Fruit fly (Drosophila melanogaster) whole organism, embryonic: ENCODE measurements around the gene Dap160.

Experiments used
- Aef1 ChIP-seq: fragments of 200-800 bp; sonication (Bioruptor generic); IDR thresholded peaks from 3 replicates; pipeline ENCODE4 v1.3.6; 2022; ENCODE audit warnings: missing biosample characterization, missing genetic modification characterization
- Bgb ChIP-seq: fragments of 200-800 bp; sonication (Bioruptor generic); IDR thresholded peaks from 2 replicates; pipeline ENCODE4 v1.3.6; 2022; ENCODE audit warnings: missing biosample characterization, missing genetic modification characterization; ENCODE audit not compliant: partially characterized antibody
- CG12299 ChIP-seq: fragments of 200-800 bp; sonication (Bioruptor generic); optimal IDR thresholded peaks from 2 replicates; lab custom pipeline; 2018; ENCODE audit warnings: missing biosample characterization, mild to moderate bottlenecking, missing genetic modification characterization
- CG13296 ChIP-seq: fragments of 200-800 bp; sonication (Bioruptor generic); optimal IDR thresholded peaks from 3 replicates; lab custom pipeline; 2018; ENCODE audit warnings: missing biosample characterization, mild to moderate bottlenecking, missing genetic modification characterization
- CG13894 ChIP-seq: fragments of 200-800 bp; sonication (Bioruptor generic); optimal IDR thresholded peaks from 3 replicates; lab custom pipeline; 2018; ENCODE audit warnings: missing biosample characterization, mild to moderate bottlenecking, missing genetic modification characterization, moderate library complexity
- CG14050 ChIP-seq: fragments of 200-800 bp; sonication (Bioruptor generic); IDR thresholded peaks from 3 replicates; pipeline ENCODE4 v1.3.6; 2022; ENCODE audit warnings: missing biosample characterization, missing genetic modification characterization
- CG14441 ChIP-seq: fragments of 200-800 bp; sonication (Bioruptor generic); IDR thresholded peaks from 2 replicates; pipeline ENCODE4 v1.3.6; 2022; ENCODE audit warnings: missing biosample characterization, missing genetic modification characterization
- CG16779 ChIP-seq: fragments of 200-800 bp; sonication (Bioruptor generic); IDR thresholded peaks from 2 replicates; pipeline ENCODE4 v1.3.6; 2022; ENCODE audit warnings: missing biosample characterization, missing genetic modification characterization
- CG16863 ChIP-seq: fragments of 200-800 bp; sonication (Bioruptor generic); optimal IDR thresholded peaks from 3 replicates; lab custom pipeline; 2016; ENCODE audit warnings: missing biosample characterization, missing genetic modification characterization
- CG17612 ChIP-seq: fragments of 200-800 bp; sonication (Bioruptor generic); IDR thresholded peaks from 2 replicates; pipeline ENCODE4 v1.3.6; 2022; ENCODE audit warnings: missing biosample characterization, missing genetic modification characterization
- CG17802 ChIP-seq: fragments of 200-800 bp; sonication (Bioruptor generic); optimal IDR thresholded peaks from 2 replicates; lab custom pipeline; 2018; ENCODE audit warnings: missing biosample characterization, mild to moderate bottlenecking, missing genetic modification characterization, moderate library complexity
- CG2875 ChIP-seq: fragments of 200-800 bp; sonication (Bioruptor generic); optimal IDR thresholded peaks from 2 replicates; lab custom pipeline; 2017; ENCODE audit warnings: missing biosample characterization, mild to moderate bottlenecking, missing genetic modification characterization, missing genetic modification reagents
- CG31388 ChIP-seq: fragments of 200-800 bp; sonication (Bioruptor generic); optimal IDR thresholded peaks from 2 replicates; lab custom pipeline; 2016; ENCODE audit warnings: missing biosample characterization, missing genetic modification characterization
- CG3281 ChIP-seq: fragments of 200-800 bp; sonication (Bioruptor generic); optimal IDR thresholded peaks from 3 replicates; lab custom pipeline; 2017; ENCODE audit warnings: missing biosample characterization, mild to moderate bottlenecking, missing genetic modification characterization
- CG6765 ChIP-seq: fragments of 200-800 bp; sonication (Bioruptor generic); optimal IDR thresholded peaks from 3 replicates; lab custom pipeline; 2017; ENCODE audit warnings: missing biosample characterization, mild to moderate bottlenecking, missing genetic modification characterization
- CG7786 ChIP-seq: fragments of 200-800 bp; sonication (Bioruptor generic); optimal IDR thresholded peaks from 2 replicates; lab custom pipeline; 2016; ENCODE audit warnings: missing biosample characterization, missing genetic modification characterization
- CG8388 ChIP-seq: fragments of 200-800 bp; sonication (Bioruptor generic); optimal IDR thresholded peaks from 2 replicates; lab custom pipeline; 2019; ENCODE audit warnings: missing biosample characterization, mild to moderate bottlenecking, missing genetic modification characterization, moderate library complexity
- CG8944 ChIP-seq: fragments of 200-800 bp; sonication (Bioruptor generic); optimal IDR thresholded peaks from 3 replicates; lab custom pipeline; 2016; ENCODE audit warnings: missing biosample characterization, missing genetic modification characterization
- CHES-1-like ChIP-seq: fragments of 200-800 bp; sonication (Bioruptor generic); optimal IDR thresholded peaks from 2 replicates; lab custom pipeline; 2016; ENCODE audit warnings: missing biosample characterization, missing genetic modification characterization
- Camta ChIP-seq: fragments of 200-800 bp; sonication (Bioruptor generic); optimal IDR thresholded peaks from 2 replicates; lab custom pipeline; 2016; ENCODE audit warnings: missing biosample characterization, missing genetic modification characterization
- D19A ChIP-seq: fragments of 200-800 bp; optimal IDR thresholded peaks from 3 replicates; lab custom pipeline; 2019; ENCODE audit warnings: missing biosample characterization, mild to moderate bottlenecking, missing genetic modification characterization, moderate library complexity
- Dll ChIP-seq: fragments of 200-800 bp; sonication (Bioruptor generic); IDR thresholded peaks from 4 replicates; pipeline ENCODE4 v1.3.6; 2022; ENCODE audit warnings: missing biosample characterization, missing genetic modification characterization; ENCODE audit not compliant: partially characterized antibody
- Dp ChIP-seq: fragments of 200-800 bp; sonication (Bioruptor generic); optimal IDR thresholded peaks from 2 replicates; lab custom pipeline; 2018; ENCODE audit warnings: missing biosample characterization, mild to moderate bottlenecking, missing genetic modification characterization, moderate library complexity
- HLHmδ ChIP-seq: fragments of 200-800 bp; sonication (Bioruptor generic); optimal IDR thresholded peaks from 2 replicates; lab custom pipeline; 2018; ENCODE audit warnings: missing biosample characterization, mild to moderate bottlenecking, missing genetic modification characterization, moderate library complexity
- MESR4 ChIP-seq: fragments of 200-800 bp; sonication (Bioruptor generic); optimal IDR thresholded peaks from 2 replicates; lab custom pipeline; 2018; ENCODE audit warnings: missing biosample characterization, mild to moderate bottlenecking, missing genetic modification characterization, moderate library complexity
- Med ChIP-seq: fragments of 200-800 bp; sonication (Bioruptor generic); peaks from one replicate; lab custom pipeline; 2016; ENCODE audit warnings: missing biosample characterization, missing genetic modification characterization, mild to moderate bottlenecking, inconsistent platforms, moderate library complexity
- NFAT ChIP-seq: fragments of 200-800 bp; sonication (Bioruptor generic); IDR thresholded peaks from 2 replicates; pipeline ENCODE4 v1.3.6; 2022; ENCODE audit warnings: missing biosample characterization, missing genetic modification characterization
- Spps ChIP-seq: fragments of 200-800 bp; sonication (Bioruptor generic); optimal IDR thresholded peaks from 2 replicates; lab custom pipeline; 2018; ENCODE audit warnings: missing biosample characterization, mild to moderate bottlenecking, missing genetic modification characterization
- Trl ChIP-seq, 3 experiments: fragments of >200 bp in 2 of 3; fragments of 200-800 bp in 1 of 3; sonication (Bioruptor generic) in 1 of 3; optimal IDR thresholded peaks; 2 replicates in 1 of 3; 3 replicates in 2 of 3; lab custom pipeline; 2016 to 2017; ENCODE audit warnings: missing biosample characterization in 1 of 3, missing genetic modification characterization in 1 of 3
- YL-1 ChIP-seq: fragments of 200-800 bp; sonication (Bioruptor generic); optimal IDR thresholded peaks from 3 replicates; lab custom pipeline; 2017; ENCODE audit warnings: missing biosample characterization, mild to moderate bottlenecking, missing genetic modification characterization
- amos ChIP-seq: fragments of 200-800 bp; sonication (Bioruptor generic); IDR thresholded peaks from 2 replicates; pipeline ENCODE4 v1.3.6; 2022; ENCODE audit warnings: missing biosample characterization, missing genetic modification characterization; ENCODE audit not compliant: partially characterized antibody
- aop ChIP-seq: fragments of 200-800 bp; sonication (Bioruptor generic); IDR thresholded peaks from 2 replicates; pipeline ENCODE4 v1.3.6; 2022; ENCODE audit warnings: missing biosample characterization, missing genetic modification characterization
- ap ChIP-seq: fragments of 200-800 bp; sonication (Bioruptor generic); IDR thresholded peaks from 2 replicates; pipeline ENCODE4 v1.3.6; 2022; ENCODE audit warnings: missing biosample characterization, missing genetic modification characterization
- crc ChIP-seq: fragments of 200-800 bp; sonication (Bioruptor generic); optimal IDR thresholded peaks from 2 replicates; lab custom pipeline; 2016; ENCODE audit warnings: missing biosample characterization, missing genetic modification characterization
- dati ChIP-seq: fragments of 200-800 bp; sonication (Bioruptor generic); IDR thresholded peaks from 2 replicates; pipeline ENCODE4 v1.3.6; 2022; ENCODE audit warnings: missing biosample characterization, missing genetic modification characterization
- gcm2 ChIP-seq: fragments of 200-800 bp; sonication (Bioruptor generic); optimal IDR thresholded peaks from 2 replicates; lab custom pipeline; 2016; ENCODE audit warnings: missing biosample characterization, missing genetic modification characterization
- jigr1 ChIP-seq: fragments of 200-800 bp; sonication (Bioruptor generic); IDR thresholded peaks from 3 replicates; pipeline ENCODE4 v1.3.6; 2022; ENCODE audit warnings: missing biosample characterization, missing genetic modification characterization
- lmd ChIP-seq: fragments of 200-800 bp; sonication (Bioruptor generic); IDR thresholded peaks from 2 replicates; pipeline ENCODE4 v1.3.6; 2022; ENCODE audit warnings: missing biosample characterization, missing genetic modification characterization
- lola ChIP-seq, 3 experiments: fragments of >200 bp in 2 of 3; fragments of 200-800 bp in 1 of 3; sonication (Bioruptor generic) in 1 of 3; optimal IDR thresholded peaks; 2 replicates each; lab custom pipeline; 2017 to 2019; ENCODE audit warnings: missing biosample characterization in 3 of 3, missing genetic modification characterization in 3 of 3, mild to moderate bottlenecking in 1 of 3, moderate library complexity in 1 of 3
- peb ChIP-seq: fragments of 200-800 bp; sonication (Bioruptor generic); IDR thresholded peaks from 2 replicates; pipeline ENCODE4 v1.3.6; 2022; ENCODE audit warnings: missing biosample characterization, missing genetic modification characterization
- pita ChIP-seq: fragments of 200-800 bp; sonication (Bioruptor generic); optimal IDR thresholded peaks from 2 replicates; lab custom pipeline; 2017; ENCODE audit warnings: missing biosample characterization, mild to moderate bottlenecking, missing genetic modification characterization
- pnt ChIP-seq: fragments of 200-800 bp; sonication (Bioruptor generic); optimal IDR thresholded peaks from 3 replicates; lab custom pipeline; 2016; ENCODE audit warnings: missing biosample characterization, missing genetic modification characterization
- pzg ChIP-seq: fragments of 200-800 bp; sonication (Bioruptor generic); optimal IDR thresholded peaks from 3 replicates; lab custom pipeline; 2018; ENCODE audit warnings: missing biosample characterization, mild to moderate bottlenecking, missing genetic modification characterization, moderate library complexity
- sd ChIP-seq: fragments of 200-800 bp; sonication (Bioruptor generic); optimal IDR thresholded peaks from 3 replicates; lab custom pipeline; 2018; ENCODE audit warnings: missing biosample characterization, mild to moderate bottlenecking, missing genetic modification characterization, moderate library complexity
- sima ChIP-seq: fragments of 200-800 bp; sonication (Bioruptor generic); optimal IDR thresholded peaks from 2 replicates; lab custom pipeline; 2016; ENCODE audit warnings: missing biosample characterization, missing genetic modification characterization
- toy ChIP-seq: fragments of 200-800 bp; sonication (Bioruptor generic); IDR thresholded peaks from 2 replicates; pipeline ENCODE4 v1.3.6; 2022; ENCODE audit warnings: missing biosample characterization, missing genetic modification characterization
- zen2 ChIP-seq: fragments of 200-800 bp; sonication (Bioruptor generic); IDR thresholded peaks from 3 replicates; pipeline ENCODE4 v1.3.6; 2022; ENCODE audit warnings: missing biosample characterization, missing genetic modification characterization; ENCODE audit not compliant: partially characterized antibody

The Dap160 gene

dm6 chr2L:21158554-21158953 lies 16.4 kb upstream of the Dap160 start, which contains the start of the genes Coq3 and Pld3 (continued):
- TF ChIP-seq zen2 (GFP tag; lab: Robert Waterston, UW) = no peak
- peak; percentile 47 for TF ChIP-seq CG31388 (GFP tag; lab: Kevin White, UChicago)
- TF ChIP-seq MESR4 = peak; percentile 16
- TF ChIP-seq pnt (GFP tag; lab: Kevin White, UChicago) = peak; percentile 50
- TF ChIP-seq NFAT (GFP tag; lab: Robert Waterston, UW) = peak; percentile 80
- TF ChIP-seq CG17612 (GFP tag; lab: Robert Waterston, UW) = no peak
- peak; percentile 38 for TF ChIP-seq crc (GFP tag; lab: Kevin White, UChicago)
- TF ChIP-seq lola (GFP tag; optimal IDR thresholded peaks at IDR 0.05; lab: Kevin White, UChicago) = peak in 1 of 3 experiments; percentile 69
- peak; percentile 49 for TF ChIP-seq CG8944 (GFP tag; lab: Kevin White, UChicago)
- peak; percentile 71 for TF ChIP-seq CG2875 (GFP tag; lab: Kevin White, UChicago)
- no peak for TF ChIP-seq amos (GFP tag; lab: Robert Waterston, UW)
- no peak for TF ChIP-seq jigr1 (GFP tag; lab: Robert Waterston, UW)
- no peak for TF ChIP-seq sima
- peak; percentile 68 for TF ChIP-seq CHES-1-like (GFP tag; lab: Kevin White, UChicago)
- TF ChIP-seq CG8388 (GFP tag; lab: Kevin White, UChicago) = peak; percentile 75
- peak; percentile 32 for TF ChIP-seq pzg (GFP tag; lab: Kevin White, UChicago)
- TF ChIP-seq CG7786 (GFP tag; lab: Kevin White, UChicago) = peak; percentile 65
- TF ChIP-seq CG17802 (tag; lab: Kevin White, UChicago) = peak; percentile 31
- TF ChIP-seq Bgb (GFP tag; lab: Robert Waterston, UW) = no peak
- peak; percentile 82 for TF ChIP-seq CG13894 (tag; lab: Kevin White, UChicago)
- no peak for TF ChIP-seq pita (GFP tag; lab: Kevin White, UChicago)
- peak; percentile 59 for TF ChIP-seq Camta (GFP tag; lab: Kevin White, UChicago)
- peak; percentile 71 for TF ChIP-seq dati (GFP tag; lab: Robert Waterston, UW)
- peak; percentile 80 for TF ChIP-seq CG16779 (GFP tag; lab: Robert Waterston, UW)
- TF ChIP-seq, all 482 proteins: peak for 358

DNA sequence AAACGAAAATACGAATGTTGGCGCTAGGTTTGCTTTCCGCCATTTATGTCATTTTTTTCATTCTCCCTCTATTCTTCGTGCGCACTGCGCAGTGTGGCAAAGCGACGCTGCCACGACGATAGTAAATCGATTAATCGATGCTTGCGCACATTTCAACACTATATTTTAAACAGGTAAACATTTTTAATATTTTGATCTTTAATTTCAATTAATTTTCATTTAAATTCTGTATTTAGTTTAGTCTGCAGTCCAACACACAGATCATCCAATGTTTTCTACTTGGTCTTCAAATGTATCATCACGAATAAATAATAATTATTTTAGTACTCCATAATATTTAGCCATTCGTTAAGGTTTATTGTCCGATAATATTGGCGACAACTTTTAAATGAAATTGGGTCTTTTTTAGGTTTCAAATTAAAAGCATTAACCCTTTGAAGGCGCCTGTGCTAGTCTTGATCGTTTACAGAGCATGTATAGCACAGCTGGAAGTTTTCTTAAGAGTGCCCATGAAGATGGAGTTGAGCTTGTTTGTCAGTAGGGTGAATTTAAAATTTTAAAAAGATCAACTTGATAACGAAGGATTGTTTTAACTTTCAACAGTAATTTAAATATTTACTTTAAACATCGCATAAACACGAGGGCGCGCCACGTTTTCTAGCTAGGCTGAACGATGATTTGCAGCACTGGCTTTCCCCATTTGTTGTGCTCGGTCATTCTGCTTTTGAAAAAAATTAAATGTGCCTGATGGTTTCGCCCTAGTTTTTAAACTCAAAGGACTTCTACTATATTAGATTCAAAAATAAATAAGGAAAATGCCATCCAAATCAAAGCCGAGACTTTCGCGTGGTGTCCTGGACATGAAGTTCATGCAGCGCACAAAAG lies 14.3 kb upstream of the Dap160 start, which contains the start of the genes Mpp6 and E2f2:
Gene Mpp6 (plus strand): TSS at position 133 of the 885 bp plus-strand sequence.
Gene E2f2 (minus strand): TSS at position 594 of the 885 bp plus-strand sequence.
- TF ChIP-seq Dll (GFP tag; lab: Robert Waterston, UW) (peak; percentile 84), CG6765 (GFP tag; lab: Kevin White, UChicago) (no peak), CG16779 (GFP tag; lab: Robert Waterston, UW) (peak; percentile 60; the same call in 1 of the 2 replicates), CG3281 (GFP tag; lab: Kevin White, UChicago) (peak; percentile 4), Med (GFP tag; lab: Kevin White, UChicago) (peak; percentile 87), gcm2 (GFP tag; lab: Kevin White, UChicago) (no peak), ap (no peak), Aef1 (GFP tag; lab: Robert Waterston, UW) (peak; percentile 25; the same call in 1 of the 3 replicates), toy (GFP tag; lab: Robert Waterston, UW) (no peak), Spps (tag; lab: Kevin White, UChicago) (no peak), lmd (GFP tag; lab: Robert Waterston, UW) (peak; percentile 52; the same call in 1 of the 2 replicates), CG16863 (no peak), D19A (no peak), CG12299 (tag; lab: Kevin White, UChicago) (no peak), CG14441 (no peak), CG13296 (peak; percentile 4), peb (GFP tag; lab: Robert Waterston, UW) (no peak), HLHmδ (GFP tag; lab: Kevin White, UChicago) (no peak), YL-1 (GFP tag; lab: Kevin White, UChicago) (peak; percentile 68), aop (no peak), Trl (optimal IDR thresholded peaks at IDR 0.05; lab: Kevin White, UChicago) (no peak), Trl (GFP tag; optimal IDR thresholded peaks at IDR 0.05; lab: Kevin White, UChicago) (no peak), Dp (peak; percentile 79), CG14050 (GFP tag; lab: Robert Waterston, UW) (no peak), sd (no peak)
